Fruit fly (Drosophila melanogaster) whole organism, embryonic: Measurements from ENCODE around the gene Acsx3.

Experiments used
- CG1529 ChIP-seq: fragments of 200-800 bp; sonication (Bioruptor generic); optimal IDR thresholded peaks from 3 replicates; lab custom pipeline; 2018; ENCODE audit warnings: missing biosample characterization, missing genetic modification characterization
- CG4360 ChIP-seq: fragments of 200-800 bp; sonication (Bioruptor generic); IDR thresholded peaks from 2 replicates; pipeline ENCODE4 v1.3.6; 2022; ENCODE audit warnings: missing biosample characterization, missing genetic modification characterization
- PHDP ChIP-seq: fragments of 200-800 bp; sonication (Bioruptor generic); optimal IDR thresholded peaks from 3 replicates; lab custom pipeline; 2018; ENCODE audit warnings: missing biosample characterization, mild to moderate bottlenecking, missing genetic modification characterization, moderate library complexity
- Sin3A ChIP-seq: fragments of >200 bp; optimal IDR thresholded peaks from 2 replicates; lab custom pipeline; 2018
- eyg ChIP-seq: fragments of 200-800 bp; sonication (Bioruptor generic); optimal IDR thresholded peaks from 3 replicates; lab custom pipeline; 2016; ENCODE audit warnings: missing biosample characterization, missing genetic modification characterization
- insv ChIP-seq, 2 experiments: fragments of 200-800 bp; sonication (Bioruptor generic); optimal IDR thresholded peaks; 3 replicates each; lab custom pipeline; 2016 to 2018; ENCODE audit warnings: missing biosample characterization in 2 of 2, missing genetic modification characterization in 2 of 2
- lov ChIP-seq, 2 experiments: fragments of 200-800 bp in 1 of 2; fragments of >200 bp in 1 of 2; sonication (Bioruptor generic) in 1 of 2; IDR thresholded peaks in 1 of 2; optimal IDR thresholded peaks in 1 of 2; 2 replicates in 1 of 2; 3 replicates in 1 of 2; pipeline versions ENCODE4 v1.3.6 to Lab custom; 2017 to 2022; ENCODE audit warnings: missing biosample characterization in 1 of 2, missing genetic modification characterization in 1 of 2
- stwl ChIP-seq: fragments of 200-800 bp; sonication (Bioruptor generic); optimal IDR thresholded peaks from 3 replicates; lab custom pipeline; 2018; ENCODE audit warnings: missing biosample characterization, mild to moderate bottlenecking, missing genetic modification characterization, moderate library complexity

DNA sequence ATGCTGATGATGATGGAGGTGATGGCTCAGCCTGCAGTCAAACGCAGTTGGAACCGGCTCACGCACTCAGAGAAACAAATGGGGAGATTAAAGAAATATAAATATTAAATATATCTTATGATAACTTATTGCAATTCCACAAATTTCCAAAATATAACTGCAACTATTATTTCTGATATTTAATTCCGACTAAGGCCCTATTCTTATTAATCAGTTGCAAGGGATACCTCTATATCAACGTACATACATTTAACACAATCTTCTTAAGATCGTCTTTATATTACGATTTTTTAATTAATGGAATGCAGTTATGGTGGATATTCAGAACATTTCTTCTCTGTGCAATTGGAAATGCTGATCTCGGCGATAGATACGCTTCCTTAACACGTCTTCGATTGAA is 7.7 kb downstream of the Acsx3 start:
- TF ChIP-seq eyg (no peak), CG4360 (GFP tag; lab: Robert Waterston, UW) (no peak), insv (GFP tag; optimal IDR thresholded peaks at IDR 0.05; lab: Kevin White, UChicago) (no peak), CG1529 (GFP tag; lab: Kevin White, UChicago) (no peak), stwl (no peak), Sin3A (lab: Kevin White, UChicago) (no peak), PHDP (tag; lab: Kevin White, UChicago) (no peak), lov (optimal IDR thresholded peaks at IDR 0.05; lab: Kevin White, UChicago) (no peak), lov (GFP tag; IDR thresholded peaks at IDR 0.05; lab: Robert Waterston, UW) (no peak)
